Worm (Caenorhabditis elegans): ENCODE measurements around the gene F48A11.4.

DNA sequence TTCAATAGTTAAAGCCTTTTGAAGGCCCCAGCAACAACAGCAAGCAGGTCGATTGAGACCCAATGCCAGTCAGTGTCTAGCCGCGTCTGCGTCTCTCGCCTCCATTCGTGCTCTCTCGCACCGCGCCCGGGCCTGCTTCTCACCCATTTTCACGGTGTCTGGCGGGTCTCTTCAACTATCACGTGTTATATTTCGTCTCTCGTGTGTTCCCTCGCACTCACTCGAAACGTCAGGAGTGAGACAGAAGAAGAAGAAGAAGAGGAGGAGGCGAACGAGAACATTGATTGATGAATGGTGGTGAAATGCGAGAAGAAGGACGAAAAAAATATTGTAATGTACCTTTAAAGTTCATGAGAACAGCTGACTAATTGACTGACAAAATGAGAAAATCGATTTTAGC is 4.8 kb upstream of the F48A11.4 start:
- TF ChIP-seq lin-13 (GFP tag; optimal IDR thresholded peaks at IDR 0.05) (peak; percentile 60), dmd-6 (GFP tag; IDR thresholded peaks at IDR 0.05) (peak; percentile 72), skn-1 (tag; optimal IDR thresholded peaks at IDR 0.05) (no peak), ceh-32 (tag; optimal IDR thresholded peaks at IDR 0.05; ENCODE audit: poor library complexity) (no peak), mdl-1 (tag; optimal IDR thresholded peaks at IDR 0.05) (peak; percentile 39 to 92), snpc-4 (tag; optimal IDR thresholded peaks at IDR 0.05) (no peak), Y105C5A.15 (GFP tag; IDR thresholded peaks at IDR 0.05) (no peak), ztf-11 (tag; optimal IDR thresholded peaks at IDR 0.05) (no peak), T26A8.4 (GFP tag; IDR thresholded peaks at IDR 0.05) (peak; percentile 32), lin-15B (tag; optimal IDR thresholded peaks at IDR 0.05) (no peak)

Measured in whole organism, L4 larva.